Fruit fly (Drosophila melanogaster) whole organism, embryonic: Measurements from ENCODE around the gene Fer3.

Experiments used
- C15 ChIP-seq: fragments of 200-800 bp; sonication (Bioruptor generic); IDR thresholded peaks from 3 replicates; pipeline ENCODE4 v1.3.6; 2022; ENCODE audit warnings: missing biosample characterization, missing genetic modification characterization
- CG10431 ChIP-seq: fragments of 200-800 bp; sonication (Bioruptor generic); optimal IDR thresholded peaks from 3 replicates; lab custom pipeline; 2018; ENCODE audit warnings: missing biosample characterization, mild to moderate bottlenecking, missing genetic modification characterization
- CG12155 ChIP-seq: fragments of 200-800 bp; sonication (Bioruptor generic); optimal IDR thresholded peaks from 3 replicates; lab custom pipeline; 2016; ENCODE audit warnings: missing biosample characterization, missing genetic modification characterization
- CG12659 ChIP-seq: fragments of 200-800 bp; sonication (Bioruptor generic); optimal IDR thresholded peaks from 3 replicates; lab custom pipeline; 2017; ENCODE audit warnings: mild to moderate bottlenecking, missing biosample characterization, missing genetic modification reagents, missing genetic modification characterization
- CG12942 ChIP-seq: fragments of 200-800 bp; sonication (Bioruptor generic); optimal IDR thresholded peaks from 3 replicates; lab custom pipeline; 2016; ENCODE audit warnings: missing biosample characterization, missing genetic modification characterization
- CG13624 ChIP-seq: fragments of 200-800 bp; sonication (Bioruptor generic); optimal IDR thresholded peaks from 2 replicates; lab custom pipeline; 2016; ENCODE audit warnings: missing biosample characterization, missing genetic modification characterization
- CG14860 ChIP-seq: fragments of 200-800 bp; sonication (Bioruptor generic); IDR thresholded peaks from 3 replicates; pipeline ENCODE4 v1.3.6; 2022; ENCODE audit warnings: missing biosample characterization, missing genetic modification characterization; ENCODE audit not compliant: partially characterized antibody
- CG1603 ChIP-seq: fragments of 200-800 bp; sonication (Bioruptor generic); optimal IDR thresholded peaks from 2 replicates; lab custom pipeline; 2019; ENCODE audit warnings: missing biosample characterization, mild to moderate bottlenecking, missing genetic modification characterization, moderate library complexity
- CG17328 ChIP-seq: fragments of 200-800 bp; sonication (Bioruptor generic); IDR thresholded peaks from 2 replicates; pipeline ENCODE4 v1.3.6; 2022; ENCODE audit warnings: missing biosample characterization, missing genetic modification characterization
- CG1832 ChIP-seq: fragments of 200-800 bp; sonication (Bioruptor generic); optimal IDR thresholded peaks from 2 replicates; lab custom pipeline; 2017; ENCODE audit warnings: missing biosample characterization, mild to moderate bottlenecking, missing genetic modification characterization, inconsistent platforms
- CG30403 ChIP-seq: fragments of 200-800 bp; sonication (Bioruptor generic); optimal IDR thresholded peaks from 3 replicates; lab custom pipeline; 2016; ENCODE audit warnings: missing biosample characterization, missing genetic modification characterization
- CG31365 ChIP-seq: fragments of 200-800 bp; sonication (Bioruptor generic); optimal IDR thresholded peaks from 2 replicates; lab custom pipeline; 2018; ENCODE audit warnings: missing biosample characterization, mild to moderate bottlenecking, missing genetic modification characterization
- CG32532 ChIP-seq: fragments of 200-800 bp; sonication (Bioruptor generic); IDR thresholded peaks from 2 replicates; pipeline ENCODE4 v1.3.6; 2022; ENCODE audit warnings: missing biosample characterization, missing genetic modification characterization
- CG3281 ChIP-seq: fragments of 200-800 bp; sonication (Bioruptor generic); optimal IDR thresholded peaks from 3 replicates; lab custom pipeline; 2017; ENCODE audit warnings: missing biosample characterization, mild to moderate bottlenecking, missing genetic modification characterization
- CG4282 ChIP-seq: fragments of 200-800 bp; sonication (Bioruptor generic); optimal IDR thresholded peaks from 2 replicates; lab custom pipeline; 2016; ENCODE audit warnings: missing biosample characterization, missing genetic modification characterization
- CG4424 ChIP-seq: fragments of 200-800 bp; sonication (Bioruptor generic); optimal IDR thresholded peaks from 3 replicates; lab custom pipeline; 2016; ENCODE audit warnings: missing biosample characterization, missing genetic modification characterization
- CG4854 ChIP-seq: fragments of 200-800 bp; sonication (Bioruptor generic); optimal IDR thresholded peaks from 2 replicates; lab custom pipeline; 2016; ENCODE audit warnings: missing biosample characterization, missing genetic modification characterization, inconsistent platforms
- CG7928 ChIP-seq: fragments of 200-800 bp; sonication (Bioruptor generic); optimal IDR thresholded peaks from 2 replicates; lab custom pipeline; 2017; ENCODE audit warnings: missing biosample characterization, mild to moderate bottlenecking, missing genetic modification characterization
- Dbx ChIP-seq: fragments of 200-800 bp; sonication (Bioruptor generic); IDR thresholded peaks from 3 replicates; pipeline ENCODE4 v1.3.6; 2022; ENCODE audit warnings: missing biosample characterization, missing genetic modification characterization
- Deaf1 ChIP-seq: fragments of 200-800 bp; optimal IDR thresholded peaks from 3 replicates; lab custom pipeline; 2019; ENCODE audit warnings: missing biosample characterization, mild to moderate bottlenecking, missing genetic modification characterization, moderate library complexity
- E2f1 ChIP-seq: fragments of 200-800 bp; sonication (Bioruptor generic); IDR thresholded peaks from 2 replicates; pipeline ENCODE4 v1.3.6; 2022; ENCODE audit warnings: missing biosample characterization, missing genetic modification characterization
- H15 ChIP-seq: fragments of 200-800 bp; sonication (Bioruptor generic); IDR thresholded peaks from 3 replicates; pipeline ENCODE4 v1.3.6; 2022; ENCODE audit warnings: missing biosample characterization, missing genetic modification characterization
- HHEX ChIP-seq: fragments of 200-800 bp; sonication (Bioruptor generic); optimal IDR thresholded peaks from 3 replicates; lab custom pipeline; 2017; ENCODE audit warnings: missing biosample characterization, mild to moderate bottlenecking, missing genetic modification characterization, missing genetic modification reagents
- Optix ChIP-seq: fragments of 200-800 bp; sonication (Bioruptor generic); IDR thresholded peaks from 3 replicates; pipeline ENCODE4 v1.3.6; 2022; ENCODE audit warnings: missing biosample characterization, missing genetic modification characterization
- Ravus ChIP-seq: fragments of 200-800 bp; sonication (Bioruptor generic); IDR thresholded peaks from 2 replicates; pipeline ENCODE4 v1.3.6; 2022; ENCODE audit warnings: missing biosample characterization, missing genetic modification characterization
- Scr ChIP-seq: fragments of 200-800 bp; sonication (Bioruptor generic); IDR thresholded peaks from 2 replicates; pipeline ENCODE4 v1.3.6; 2022; ENCODE audit warnings: missing biosample characterization, missing genetic modification characterization; ENCODE audit not compliant: partially characterized antibody
- Ssrp ChIP-seq: fragments of 200-800 bp; sonication (Bioruptor generic); optimal IDR thresholded peaks from 2 replicates; lab custom pipeline; 2018; ENCODE audit warnings: missing biosample characterization, mild to moderate bottlenecking, missing genetic modification characterization, moderate library complexity
- TFAM ChIP-seq: fragments of 200-800 bp; sonication (Bioruptor generic); optimal IDR thresholded peaks from 2 replicates; lab custom pipeline; 2017; ENCODE audit warnings: missing biosample characterization, missing genetic modification characterization, inconsistent platforms
- al ChIP-seq: fragments of 200-800 bp; sonication (Bioruptor generic); IDR thresholded peaks from 2 replicates; pipeline ENCODE4 v1.3.6; 2022; ENCODE audit warnings: missing biosample characterization, missing genetic modification characterization
- bsh ChIP-seq, 2 experiments: fragments of 200-800 bp; sonication (Bioruptor generic); optimal IDR thresholded peaks; 2 replicates each; lab custom pipeline; 2017 to 2018; ENCODE audit warnings: mild to moderate bottlenecking in 2 of 2, missing biosample characterization in 2 of 2, missing genetic modification characterization in 2 of 2, moderate library complexity in 1 of 2
- btn ChIP-seq: fragments of 200-800 bp; sonication (Bioruptor generic); optimal IDR thresholded peaks from 2 replicates; lab custom pipeline; 2016; ENCODE audit warnings: missing biosample characterization, missing genetic modification characterization
- cad ChIP-seq: fragments of >200 bp; optimal IDR thresholded peaks from 2 replicates; lab custom pipeline; 2017; ENCODE audit warnings: missing biosample characterization, missing genetic modification characterization
- cato ChIP-seq: fragments of 200-800 bp; sonication (Bioruptor generic); optimal IDR thresholded peaks from 2 replicates; lab custom pipeline; 2016; ENCODE audit warnings: missing biosample characterization, missing genetic modification characterization, borderline replicate concordance
- caup ChIP-seq: fragments of 200-800 bp; sonication (Bioruptor generic); optimal IDR thresholded peaks from 3 replicates; lab custom pipeline; 2017; ENCODE audit warnings: missing biosample characterization, mild to moderate bottlenecking, missing genetic modification characterization, moderate library complexity; ENCODE audit not compliant: severe bottlenecking
- chm ChIP-seq: fragments of 200-800 bp; sonication (Bioruptor generic); IDR thresholded peaks from 2 replicates; pipeline ENCODE4 v1.3.6; 2022; ENCODE audit warnings: missing biosample characterization, missing genetic modification characterization
- chn ChIP-seq: fragments of 200-800 bp; sonication (Bioruptor generic); optimal IDR thresholded peaks from 2 replicates; lab custom pipeline; 2016; ENCODE audit warnings: missing biosample characterization, missing genetic modification characterization
- crol ChIP-seq: fragments of 200-800 bp; sonication (Bioruptor generic); IDR thresholded peaks from 2 replicates; pipeline ENCODE4 v1.3.6; 2022; ENCODE audit warnings: missing biosample characterization, missing genetic modification characterization
- dysf ChIP-seq: fragments of 200-800 bp; sonication (Bioruptor generic); IDR thresholded peaks from 3 replicates; pipeline ENCODE4 v1.3.6; 2022; ENCODE audit warnings: missing biosample characterization, missing genetic modification characterization
- exex ChIP-seq: fragments of 200-800 bp; sonication (Bioruptor generic); optimal IDR thresholded peaks from 4 replicates; lab custom pipeline; 2018; ENCODE audit warnings: missing biosample characterization, mild to moderate bottlenecking, missing genetic modification characterization, moderate library complexity
- insv ChIP-seq, 2 experiments: fragments of 200-800 bp; sonication (Bioruptor generic); optimal IDR thresholded peaks; 3 replicates each; lab custom pipeline; 2016 to 2018; ENCODE audit warnings: missing biosample characterization in 2 of 2, missing genetic modification characterization in 2 of 2
- jing ChIP-seq: fragments of 200-800 bp; sonication (Bioruptor generic); optimal IDR thresholded peaks from 2 replicates; lab custom pipeline; 2018; ENCODE audit warnings: missing biosample characterization, mild to moderate bottlenecking, missing genetic modification characterization
- klu ChIP-seq: fragments of 200-800 bp; sonication (Bioruptor generic); IDR thresholded peaks from 2 replicates; pipeline ENCODE4 v1.3.6; 2022; ENCODE audit warnings: missing biosample characterization, missing genetic modification characterization
- lilli ChIP-seq: fragments of 200-800 bp; sonication (Bioruptor generic); optimal IDR thresholded peaks from 3 replicates; lab custom pipeline; 2016; ENCODE audit warnings: missing biosample characterization, missing genetic modification characterization
- odd ChIP-seq: fragments of 200-800 bp; sonication (Bioruptor generic); optimal IDR thresholded peaks from 2 replicates; lab custom pipeline; 2017; ENCODE audit warnings: missing biosample characterization, mild to moderate bottlenecking, missing genetic modification characterization
- pb ChIP-seq: fragments of 200-800 bp; sonication (Bioruptor generic); optimal IDR thresholded peaks from 3 replicates; lab custom pipeline; 2016; ENCODE audit warnings: missing biosample characterization, missing genetic modification characterization
- pho ChIP-seq: fragments of 200-800 bp; sonication (Bioruptor generic); optimal IDR thresholded peaks from 2 replicates; lab custom pipeline; 2016; ENCODE audit warnings: missing biosample characterization, missing genetic modification characterization
- phol ChIP-seq: fragments of 200-800 bp; sonication (Bioruptor generic); optimal IDR thresholded peaks from 3 replicates; lab custom pipeline; 2018; ENCODE audit warnings: missing biosample characterization, mild to moderate bottlenecking, missing genetic modification characterization, moderate library complexity
- pita ChIP-seq: fragments of 200-800 bp; sonication (Bioruptor generic); optimal IDR thresholded peaks from 2 replicates; lab custom pipeline; 2017; ENCODE audit warnings: missing biosample characterization, mild to moderate bottlenecking, missing genetic modification characterization
- prd ChIP-seq, 3 experiments: fragments of >200 bp in 2 of 3; fragments of 200-800 bp in 1 of 3; sonication (Bioruptor generic) in 1 of 3; optimal IDR thresholded peaks in 2 of 3; IDR thresholded peaks in 1 of 3; 2 replicates in 2 of 3; 3 replicates in 1 of 3; pipeline versions ENCODE4 v1.3.6 to Lab custom; 2017 to 2022; ENCODE audit warnings: missing biosample characterization in 1 of 3, missing genetic modification characterization in 1 of 3
- sob ChIP-seq: fragments of 200-800 bp; sonication (Bioruptor generic); IDR thresholded peaks from 2 replicates; pipeline ENCODE4 v1.3.6; 2022; ENCODE audit warnings: missing biosample characterization, missing genetic modification characterization
- z ChIP-seq: fragments of 200-800 bp; sonication (Bioruptor generic); IDR thresholded peaks from 3 replicates; pipeline ENCODE4 v1.3.6; 2022; ENCODE audit warnings: missing biosample characterization, missing genetic modification characterization

Fer3 gene

dm6 chr3R:11678016-11678415, 16.1 kb downstream of the Fer3 start, which contains the start of gene CG18476 (continued):
- TF ChIP-seq CG12942 (GFP tag; lab: Kevin White, UChicago): peak; percentile 77
- peak; percentile 32 for TF ChIP-seq CG31365 (tag; lab: Kevin White, UChicago)
- no peak for TF ChIP-seq Optix (GFP tag; lab: Robert Waterston, UW)
- TF ChIP-seq pita (GFP tag; lab: Kevin White, UChicago): no peak
- peak; percentile 77 for TF ChIP-seq Deaf1
- peak; percentile 81; the same call in 2 of the 3 replicates for TF ChIP-seq C15 (GFP tag; lab: Robert Waterston, UW)
- TF ChIP-seq CG12659: peak; percentile 94
- peak; percentile 2 to 93 for TF ChIP-seq bsh (GFP tag; optimal IDR thresholded peaks at IDR 0.05; lab: Kevin White, UChicago)
- TF ChIP-seq dysf (GFP tag; lab: Robert Waterston, UW): peak; percentile 96
- peak; percentile 91 for TF ChIP-seq HHEX
- peak; percentile 74 for TF ChIP-seq CG13624 (GFP tag; lab: Kevin White, UChicago)
- TF ChIP-seq CG4854 (GFP tag; lab: Kevin White, UChicago): peak; percentile 67
- TF ChIP-seq CG7928 (GFP tag; lab: Kevin White, UChicago): peak; percentile 60
- TF ChIP-seq CG1832 (GFP tag; lab: Kevin White, UChicago): no peak
- TF ChIP-seq z (GFP tag; lab: Robert Waterston, UW): no peak
- peak; percentile 90 for TF ChIP-seq klu (GFP tag; lab: Robert Waterston, UW)
- TF ChIP-seq cato (GFP tag; lab: Kevin White, UChicago): peak; percentile 55
- TF ChIP-seq lilli: peak; percentile 87
- peak; percentile 91 for TF ChIP-seq CG4424 (GFP tag; lab: Kevin White, UChicago)
- TF ChIP-seq caup (GFP tag; lab: Kevin White, UChicago): peak; percentile 89
- TF ChIP-seq exex (tag; lab: Kevin White, UChicago): peak; percentile 85
- no peak for TF ChIP-seq CG14860 (GFP tag; lab: Robert Waterston, UW)
- peak; percentile 84 for TF ChIP-seq CG12155 (GFP tag; lab: Kevin White, UChicago)
- TF ChIP-seq odd (GFP tag; lab: Kevin White, UChicago): peak; percentile 74
- TF ChIP-seq cad (GFP tag; lab: Kevin White, UChicago): no peak
- no peak for TF ChIP-seq CG10431 (GFP tag; lab: Kevin White, UChicago)
- TF ChIP-seq btn (GFP tag; lab: Kevin White, UChicago): no peak
- peak; percentile 78 for TF ChIP-seq pho (GFP tag; lab: Kevin White, UChicago)
- no peak for TF ChIP-seq crol (GFP tag; lab: Robert Waterston, UW)
- peak; percentile 92 for TF ChIP-seq Ssrp
- peak; percentile 95 for TF ChIP-seq sob
- peak; percentile 80 for TF ChIP-seq Ravus
- peak; percentile 93 for TF ChIP-seq al
- TF ChIP-seq E2f1 (GFP tag; lab: Robert Waterston, UW): peak; percentile 95
- TF ChIP-seq pb: no peak
- TF ChIP-seq TFAM (GFP tag; lab: Kevin White, UChicago): no peak
- peak; percentile 95 for TF ChIP-seq CG30403 (GFP tag; lab: Kevin White, UChicago)
- peak; percentile 91 for TF ChIP-seq Dbx (GFP tag; lab: Robert Waterston, UW)
- TF ChIP-seq H15 (GFP tag; lab: Robert Waterston, UW): peak; percentile 91
- TF ChIP-seq CG17328 (GFP tag; lab: Robert Waterston, UW): peak; percentile 93
- TF ChIP-seq CG1603 (tag; lab: Kevin White, UChicago): peak; percentile 59
- TF ChIP-seq CG32532 (GFP tag; lab: Robert Waterston, UW): peak; percentile 96
- TF ChIP-seq prd (optimal IDR thresholded peaks at IDR 0.05; lab: Kevin White, UChicago): no peak
- TF ChIP-seq prd (GFP tag; IDR thresholded peaks at IDR 0.05; lab: Robert Waterston, UW): peak; percentile 96
- peak; percentile 63 for TF ChIP-seq jing (GFP tag; lab: Kevin White, UChicago)
- peak; percentile 91 for TF ChIP-seq CG3281 (GFP tag; lab: Kevin White, UChicago)
- TF ChIP-seq insv (GFP tag; optimal IDR thresholded peaks at IDR 0.05; lab: Kevin White, UChicago): peak in 1 of 2 experiments; percentile 49
- peak; percentile 71 for TF ChIP-seq chn (GFP tag; lab: Kevin White, UChicago)
- peak; percentile 87 for TF ChIP-seq chm
- TF ChIP-seq Scr (GFP tag; lab: Robert Waterston, UW): no peak; the same call in 1 of the 2 replicates
- TF ChIP-seq phol (tag; lab: Kevin White, UChicago): peak; percentile 96
- TF ChIP-seq CG4282 (GFP tag; lab: Kevin White, UChicago): no peak
